Fruit fly (Drosophila melanogaster): Measurements from ENCODE around the gene obst-E.

The obst-E gene

DNA sequence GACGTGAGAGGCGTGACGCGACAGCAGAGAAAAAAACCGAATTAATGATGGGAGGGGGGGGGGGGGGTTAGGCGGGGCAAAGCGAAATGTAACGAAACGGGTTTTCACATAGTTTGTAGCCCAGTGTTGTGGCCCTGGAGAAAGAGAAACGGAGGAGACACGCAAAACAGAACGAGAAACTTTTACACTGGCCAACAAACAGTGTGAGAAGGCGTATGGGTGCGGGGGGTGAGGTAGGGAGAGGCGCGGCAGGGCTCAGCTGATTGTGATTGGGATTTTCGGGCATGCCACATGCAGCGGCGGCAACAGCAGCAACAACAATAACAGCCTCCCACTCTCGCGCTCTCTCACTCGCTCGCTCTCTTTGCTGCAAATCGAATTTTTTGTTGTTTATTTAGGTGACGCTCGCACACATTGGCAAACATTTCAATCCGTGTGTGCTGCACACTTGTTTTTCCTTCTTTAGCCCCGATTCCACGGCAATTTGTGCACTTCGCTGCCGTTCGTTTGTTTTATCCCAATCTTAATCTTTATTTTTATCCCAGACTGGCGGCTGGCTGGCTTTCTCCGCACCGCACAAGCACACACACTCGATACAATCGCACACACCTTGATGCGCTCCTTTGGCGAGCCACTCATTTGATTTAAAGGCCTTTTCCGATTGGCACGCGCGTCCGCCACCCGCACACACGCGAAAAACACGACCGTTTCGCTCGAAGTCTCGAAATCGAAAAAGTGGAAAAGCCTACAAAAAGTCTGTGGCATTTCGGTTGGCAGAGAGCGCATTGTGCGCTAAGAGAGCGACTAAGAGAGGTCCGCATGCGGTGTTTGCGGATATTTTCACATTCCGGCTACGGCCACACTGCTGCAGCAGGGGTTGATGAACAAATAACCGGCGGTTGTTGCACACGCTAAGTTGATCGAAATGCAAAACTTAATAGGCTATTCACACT lies 33.8 kb upstream of the obst-E start, which contains the start of gene CG9171 (continued):
- TF ChIP-seq esg (GFP tag; conservative IDR thresholded peaks at IDR 0.05) (no peak), nmo (GFP tag; optimal IDR thresholded peaks at IDR 0.05) (peak; percentile 56), CG9215 (GFP tag; IDR thresholded peaks at IDR 0.05) (peak; percentile 11), YL-1 (GFP tag; optimal IDR thresholded peaks at IDR 0.05) (peak; percentile 56), CG18476 (GFP tag; optimal IDR thresholded peaks at IDR 0.05) (no peak), onecut (GFP tag; IDR thresholded peaks at IDR 0.05) (0 out of 2 replicates have a peak, but pooled peaks have one; percentile 3), zen2 (GFP tag; IDR thresholded peaks at IDR 0.05; ENCODE audit: partially characterized antibody) (no peak), peb (GFP tag; IDR thresholded peaks at IDR 0.05) (no peak), prd (optimal IDR thresholded peaks at IDR 0.05) (no peak), prd (GFP tag; IDR thresholded peaks at IDR 0.05) (peak; percentile 39), CG4328 (GFP tag; optimal IDR thresholded peaks at IDR 0.05) (no peak), HmgZ (tag; optimal IDR thresholded peaks at IDR 0.05) (peak; percentile 35), NC2β (GFP tag; optimal IDR thresholded peaks at IDR 0.05) (no peak), CG6791 (GFP tag; IDR thresholded peaks at IDR 0.05; ENCODE audit: partially characterized antibody) (peak; percentile 28; the same call in 1 of the 3 replicates), CG10366 (GFP tag; IDR thresholded peaks at IDR 0.05) (0 out of 2 replicates have a peak, but pooled peaks have one; percentile 7), CG10431 (GFP tag; optimal IDR thresholded peaks at IDR 0.05) (peak; percentile 29), Ptx1 (GFP tag; IDR thresholded peaks at IDR 0.05) (no peak), rib (GFP tag; IDR thresholded peaks at IDR 0.05) (peak; percentile 71), grau (tag; optimal IDR thresholded peaks at IDR 0.05) (peak; percentile 36), lbe (GFP tag; optimal IDR thresholded peaks at IDR 0.05) (no peak), Nf-YB (GFP tag; optimal IDR thresholded peaks at IDR 0.05) (peak; percentile 55), zen (tag; optimal IDR thresholded peaks at IDR 0.05) (peak; percentile 30), sc (optimal IDR thresholded peaks at IDR 0.05) (no peak), sc (GFP tag; optimal IDR thresholded peaks at IDR 0.05) (no peak), gfzf (GFP tag; optimal IDR thresholded peaks at IDR 0.05) (peak; percentile 95), Aef1 (GFP tag; IDR thresholded peaks at IDR 0.05) (peak; percentile 39; the same call in 2 of the 3 replicates), CG8281 (tag; optimal IDR thresholded peaks at IDR 0.05) (no peak), cwo (GFP tag; optimal IDR thresholded peaks at IDR 0.05) (peak; percentile 7), CG12155 (GFP tag; optimal IDR thresholded peaks at IDR 0.05) (peak; percentile 12), CG3281 (GFP tag; optimal IDR thresholded peaks at IDR 0.05) (no peak), crol (GFP tag; IDR thresholded peaks at IDR 0.05) (peak; percentile 99), twi (tag; optimal IDR thresholded peaks at IDR 0.05) (no peak), tup (GFP tag; optimal IDR thresholded peaks at IDR 0.05) (no peak), CG9437 (GFP tag; optimal IDR thresholded peaks at IDR 0.05) (no peak), Dp (GFP tag; optimal IDR thresholded peaks at IDR 0.05) (peak; percentile 59), toy (GFP tag; IDR thresholded peaks at IDR 0.05) (0 out of 2 replicates have a peak, but pooled peaks have one; percentile 12), CG9797 (GFP tag; optimal IDR thresholded peaks at IDR 0.05) (peak; percentile 97), Ravus (GFP tag; IDR thresholded peaks at IDR 0.05) (no peak), kni (GFP tag; optimal IDR thresholded peaks at IDR 0.05) (peak; percentile 84), CHES-1-like (GFP tag; optimal IDR thresholded peaks at IDR 0.05) (no peak), da (GFP tag; optimal IDR thresholded peaks at IDR 0.05) (no peak), CG13123 (GFP tag; optimal IDR thresholded peaks at IDR 0.05) (peak; percentile 38), CG10959 (GFP tag; IDR thresholded peaks at IDR 0.05) (no peak), CG5180 (GFP tag; optimal IDR thresholded peaks at IDR 0.05) (peak; percentile 19), CG17802 (tag; optimal IDR thresholded peaks at IDR 0.05) (peak; percentile 90), PHDP (tag; optimal IDR thresholded peaks at IDR 0.05) (no peak), aop (GFP tag; IDR thresholded peaks at IDR 0.05) (no peak), usp (GFP tag; optimal IDR thresholded peaks at IDR 0.05) (no peak), CG16863 (GFP tag; optimal IDR thresholded peaks at IDR 0.05) (no peak)

All from whole organism, embryonic.